Worm (Caenorhabditis elegans): Measurements from ENCODE around the gene C06B8.7.

- no peak for TF ChIP-seq ceh-79 (tag; optimal IDR thresholded peaks at IDR 0.05)
- peak; percentile 26 for TF ChIP-seq rpc-1 (optimal IDR thresholded peaks at IDR 0.05)
- TF ChIP-seq rpc-1 (tag; optimal IDR thresholded peaks at IDR 0.05) = peak; percentile 52
- TF ChIP-seq dpff-1 (tag; optimal IDR thresholded peaks at IDR 0.05) = no peak
- TF ChIP-seq nhr-27 (tag; optimal IDR thresholded peaks at IDR 0.05) = no peak
- no peak for TF ChIP-seq D2030.7 (GFP tag; IDR thresholded peaks at IDR 0.05)
- no peak for TF ChIP-seq efl-1 (GFP tag; optimal IDR thresholded peaks at IDR 0.05)
- TF ChIP-seq ets-4 (GFP tag; optimal IDR thresholded peaks at IDR 0.05) = no peak
- TF ChIP-seq nfya-1 (tag; optimal IDR thresholded peaks at IDR 0.05; ENCODE audit: borderline replicate concordance, insufficient read depth) = no peak
- TF ChIP-seq nhr-179 (tag; optimal IDR thresholded peaks at IDR 0.05) = no peak
- no peak for TF ChIP-seq madf-6 (GFP tag; IDR thresholded peaks at IDR 0.05)
- TF ChIP-seq lsl-1 (GFP tag; optimal IDR thresholded peaks at IDR 0.05) = no peak
- TF ChIP-seq tbp1 (GFP tag; optimal IDR thresholded peaks at IDR 0.05) = peak; percentile 73
- TF ChIP-seq pha-4 (tag; optimal IDR thresholded peaks at IDR 0.05) = no peak
These were observed 51.9 kb downstream of the C06B8.7 start for ce11 chrV:15550408-15550807.
